Worm (Caenorhabditis elegans): ENCODE measurements around the gene K07H8.8.

DNA sequence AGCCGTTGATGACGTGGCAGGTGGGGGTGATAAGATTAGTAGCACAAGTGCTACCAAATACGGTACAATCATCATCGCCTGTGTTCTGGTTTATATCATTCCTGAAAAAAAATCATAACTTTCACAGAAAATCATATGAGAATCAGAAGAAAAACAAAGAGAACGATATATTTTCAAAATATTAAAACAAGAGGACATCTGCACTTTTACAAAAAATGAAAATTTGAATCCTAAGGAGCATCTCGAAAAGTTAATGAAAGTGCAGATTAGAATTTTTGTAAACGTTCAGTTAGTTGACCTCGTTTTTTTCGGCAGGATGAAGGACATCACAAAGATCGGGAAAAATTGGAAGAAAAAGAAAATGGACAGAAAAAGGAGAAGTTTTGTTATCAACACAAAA is 44.6 kb upstream of the K07H8.8 start, which contains the start of gene F35H10.10:
- no peak for TF ChIP-seq lir-1 (GFP tag; conservative IDR thresholded peaks at IDR 0.05)
- no peak for TF ChIP-seq T26A5.8 (tag; optimal IDR thresholded peaks at IDR 0.05)
- no peak for TF ChIP-seq T07F8.4 (tag; optimal IDR thresholded peaks at IDR 0.05)
- no peak for TF ChIP-seq attf-5 (GFP tag; optimal IDR thresholded peaks at IDR 0.05)
- TF ChIP-seq ccch-3 (GFP tag; optimal IDR thresholded peaks at IDR 0.05) = no peak
- no peak for TF ChIP-seq C17E4.6 (GFP tag; IDR thresholded peaks at IDR 0.05)
- no peak for TF ChIP-seq sdz-38 (tag; optimal IDR thresholded peaks at IDR 0.05)
- TF ChIP-seq snpc-1.3 (tag; optimal IDR thresholded peaks at IDR 0.05; ENCODE audit: insufficient read depth) = no peak
- no peak for TF ChIP-seq egl-44 (GFP tag; IDR thresholded peaks at IDR 0.05)
- TF ChIP-seq ztf-26 (tag; optimal IDR thresholded peaks at IDR 0.05) = no peak
- no peak for TF ChIP-seq F57A8.1 (GFP tag; optimal IDR thresholded peaks at IDR 0.05)
- no peak for TF ChIP-seq pha-4 (tag; optimal IDR thresholded peaks at IDR 0.05)
